Fruit fly (Drosophila melanogaster): ENCODE measurements around the gene CG12237.

DNA sequence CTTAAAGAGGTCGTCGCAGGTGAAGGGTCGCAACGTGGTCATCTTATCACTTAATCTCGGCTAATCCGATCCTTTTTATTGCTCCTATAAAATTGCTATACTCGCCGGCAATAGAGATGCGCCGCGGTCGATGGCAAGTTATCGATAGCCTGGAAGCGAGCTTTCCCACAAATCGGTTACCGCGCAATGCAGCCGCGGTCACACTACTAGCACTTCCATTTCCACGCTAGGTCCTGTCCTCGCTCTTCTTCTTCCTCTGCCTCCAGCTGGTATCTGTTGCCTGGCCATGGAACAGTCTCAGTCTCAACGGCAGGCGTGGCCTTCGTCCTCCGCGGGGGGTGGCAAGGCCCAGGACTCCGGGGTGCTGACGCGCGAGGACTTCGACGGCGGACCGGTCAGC lies 19.7 kb downstream of the CG12237 start, which contains the start of the genes Naa20A and MKP-4:
- TF ChIP-seq CG7101 (tag; optimal IDR thresholded peaks at IDR 0.05) (no peak), Mnt (GFP tag; optimal IDR thresholded peaks at IDR 0.05) (peak; percentile 39), CG12768 (GFP tag; optimal IDR thresholded peaks at IDR 0.05) (no peak), cic (GFP tag; optimal IDR thresholded peaks at IDR 0.05) (no peak)
